Worm (Caenorhabditis elegans): ENCODE measurements around the gene F54D5.5.

F54D5.5 gene

ce11 chrII:11533716-11534115 is 33.1 kb downstream of the F54D5.5 start, which contains the start of gene mdt-8:
mdt-8 (minus strand) TSS chrII:11533816.
- TF ChIP-seq ces-1 (GFP tag; optimal IDR thresholded peaks at IDR 0.05) (no peak), cnd-1 (tag; optimal IDR thresholded peaks at IDR 0.05) (no peak), ceh-39 (tag; optimal IDR thresholded peaks at IDR 0.05) (no peak), bed-3 (GFP tag; optimal IDR thresholded peaks at IDR 0.05) (no peak), nhr-237 (tag; optimal IDR thresholded peaks at IDR 0.05) (no peak)

- TF ChIP-seq unc-39 (tag; optimal IDR thresholded peaks at IDR 0.05) (no peak), ham-2 (GFP tag; optimal IDR thresholded peaks at IDR 0.05) (no peak), nhr-237 (tag; optimal IDR thresholded peaks at IDR 0.05) (no peak), ceh-43 (GFP tag; optimal IDR thresholded peaks at IDR 0.05) (no peak), nhr-28 (tag; optimal IDR thresholded peaks at IDR 0.05) (no peak), cnd-1 (tag; optimal IDR thresholded peaks at IDR 0.05) (no peak), lin-13 (tag; optimal IDR thresholded peaks at IDR 0.05) (no peak)
Measured at ce11 chrII:11526954-11527353, 39.9 kb downstream of the F54D5.5 start, which contains the start of gene age-1. age-1 (minus strand) TSS chrII:11527054.

- TF ChIP-seq cnd-1 (tag; optimal IDR thresholded peaks at IDR 0.05) = no peak
- TF ChIP-seq tbx-8 (GFP tag; optimal IDR thresholded peaks at IDR 0.05) = no peak
- TF ChIP-seq blmp-1 (tag; optimal IDR thresholded peaks at IDR 0.05) = no peak
- no peak for TF ChIP-seq elt-1 (tag; optimal IDR thresholded peaks at IDR 0.05; ENCODE audit: borderline replicate concordance, insufficient read depth)
- TF ChIP-seq ztf-11 (tag; optimal IDR thresholded peaks at IDR 0.05) = no peak
- TF ChIP-seq mab-5 (tag; optimal IDR thresholded peaks at IDR 0.05) = no peak
- no peak for TF ChIP-seq sptf-1 (tag; optimal IDR thresholded peaks at IDR 0.05)
- no peak for TF ChIP-seq mep-1 (tag; optimal IDR thresholded peaks at IDR 0.05)
- TF ChIP-seq drap-1 (GFP tag; optimal IDR thresholded peaks at IDR 0.05) = no peak
- no peak for TF ChIP-seq nhr-12 (tag; optimal IDR thresholded peaks at IDR 0.05)
- TF ChIP-seq mls-2 (tag; optimal IDR thresholded peaks at IDR 0.05) = no peak
- no peak for TF ChIP-seq snpc-4 (tag; optimal IDR thresholded peaks at IDR 0.05)
- TF ChIP-seq elt-3 (tag; optimal IDR thresholded peaks at IDR 0.05) = no peak
- TF ChIP-seq lin-32 (GFP tag; optimal IDR thresholded peaks at IDR 0.05) = no peak
- no peak for TF ChIP-seq sem-2 (GFP tag; optimal IDR thresholded peaks at IDR 0.05)
- TF ChIP-seq nhr-76 (tag; optimal IDR thresholded peaks at IDR 0.05) = no peak
- no peak for TF ChIP-seq ces-1 (GFP tag; optimal IDR thresholded peaks at IDR 0.05)
- TF ChIP-seq lin-13 (tag; optimal IDR thresholded peaks at IDR 0.05) = no peak
- TF ChIP-seq flh-1 (GFP tag; optimal IDR thresholded peaks at IDR 0.05) = no peak
- TF ChIP-seq M03D4.4 (tag; optimal IDR thresholded peaks at IDR 0.05) = no peak
Measured at ce11 chrII:11521300-11521699, 45.5 kb downstream of the F54D5.5 start, which contains the start of gene Y62F5A.10. Y62F5A.10 (plus strand) TSS chrII:11521600.

ce11 chrII:11518184-11518583 is 48.6 kb downstream of the F54D5.5 start, which contains the start of gene B0334.10:
B0334.10 (plus strand) TSS chrII:11518484.
- no peak for TF ChIP-seq zip-8 (tag; optimal IDR thresholded peaks at IDR 0.05)
- no peak for TF ChIP-seq unc-62 (GFP tag; optimal IDR thresholded peaks at IDR 0.05)
- no peak for TF ChIP-seq ztf-11 (tag; optimal IDR thresholded peaks at IDR 0.05)
- no peak for TF ChIP-seq bed-3 (GFP tag; optimal IDR thresholded peaks at IDR 0.05)
- TF ChIP-seq ceh-83 (GFP tag; optimal IDR thresholded peaks at IDR 0.05) = no peak
- TF ChIP-seq ceh-43 (GFP tag; optimal IDR thresholded peaks at IDR 0.05) = no peak
- no peak for TF ChIP-seq nhr-2 (tag; optimal IDR thresholded peaks at IDR 0.05)
- TF ChIP-seq lin-32 (GFP tag; optimal IDR thresholded peaks at IDR 0.05) = no peak
- no peak for TF ChIP-seq nhr-76 (tag; optimal IDR thresholded peaks at IDR 0.05)
- no peak for TF ChIP-seq sem-2 (GFP tag; optimal IDR thresholded peaks at IDR 0.05)
- TF ChIP-seq nhr-12 (tag; optimal IDR thresholded peaks at IDR 0.05) = no peak
- TF ChIP-seq flh-1 (GFP tag; optimal IDR thresholded peaks at IDR 0.05) = no peak
- TF ChIP-seq drap-1 (GFP tag; optimal IDR thresholded peaks at IDR 0.05) = no peak
- no peak for TF ChIP-seq ham-2 (GFP tag; optimal IDR thresholded peaks at IDR 0.05)
- no peak for TF ChIP-seq sptf-1 (tag; optimal IDR thresholded peaks at IDR 0.05)

- TF ChIP-seq elt-1 (tag; optimal IDR thresholded peaks at IDR 0.05; ENCODE audit: borderline replicate concordance, insufficient read depth) (no peak), unc-39 (tag; optimal IDR thresholded peaks at IDR 0.05) (no peak), nhr-76 (tag; optimal IDR thresholded peaks at IDR 0.05) (no peak), blmp-1 (tag; optimal IDR thresholded peaks at IDR 0.05) (no peak), ceh-83 (GFP tag; optimal IDR thresholded peaks at IDR 0.05) (no peak), lin-13 (tag; optimal IDR thresholded peaks at IDR 0.05) (no peak), unc-62 (GFP tag; optimal IDR thresholded peaks at IDR 0.05) (no peak), mep-1 (tag; optimal IDR thresholded peaks at IDR 0.05) (no peak), sptf-1 (tag; optimal IDR thresholded peaks at IDR 0.05) (no peak), nhr-2 (tag; optimal IDR thresholded peaks at IDR 0.05) (no peak), mab-5 (tag; optimal IDR thresholded peaks at IDR 0.05) (no peak), ceh-39 (tag; optimal IDR thresholded peaks at IDR 0.05) (no peak), mls-2 (tag; optimal IDR thresholded peaks at IDR 0.05) (no peak), nhr-12 (tag; optimal IDR thresholded peaks at IDR 0.05) (no peak), lin-32 (GFP tag; optimal IDR thresholded peaks at IDR 0.05) (no peak), ces-1 (GFP tag; optimal IDR thresholded peaks at IDR 0.05) (no peak), lsy-2 (tag; optimal IDR thresholded peaks at IDR 0.05) (no peak), zip-8 (tag; optimal IDR thresholded peaks at IDR 0.05) (no peak), bed-3 (GFP tag; optimal IDR thresholded peaks at IDR 0.05) (no peak)
Measured at ce11 chrII:11514775-11515174, 52.0 kb downstream of the F54D5.5 start, which contains the start of gene srh-44. srh-44 (plus strand) TSS chrII:11515075.
